Worm (Caenorhabditis elegans) whole organism, L2 larva: ENCODE results near the gene T08A11.1.

ENCODE experiments used
- C34F6.9 ChIP-seq: fragments of 150-350 bp; optimal IDR thresholded peaks from 2 replicates; lab custom pipeline; 2014; ENCODE audit warnings: missing biosample characterization, missing genetic modification characterization
- F13H6.1 ChIP-seq: sonication (generic microtip); optimal IDR thresholded peaks from 2 replicates; lab custom pipeline; 2016; ENCODE audit warnings: missing genetic modification characterization, missing compliant biosample characterization
- Y55F3AM.14 ChIP-seq: fragments of 200-800 bp; sonication (Bioruptor generic); optimal IDR thresholded peaks from 2 replicates; lab custom pipeline; 2018; ENCODE audit warnings: mild to moderate bottlenecking, missing genetic modification characterization, missing compliant biosample characterization
- ZK546.5 ChIP-seq: sonication (generic microtip); optimal IDR thresholded peaks from 2 replicates; lab custom pipeline; 2017; ENCODE audit warnings: missing biosample characterization, missing genetic modification characterization
- alr-1 ChIP-seq: fragments of 150-350 bp; optimal IDR thresholded peaks from 2 replicates; lab custom pipeline; 2014; ENCODE audit warnings: missing biosample characterization, missing genetic modification characterization
- aly-2 ChIP-seq: fragments of 150-350 bp; optimal IDR thresholded peaks from 2 replicates; lab custom pipeline; 2014; ENCODE audit warnings: missing biosample characterization, missing genetic modification characterization
- ceh-16 ChIP-seq: fragments of 150-350 bp; optimal IDR thresholded peaks from 2 replicates; lab custom pipeline; 2014; ENCODE audit warnings: missing biosample characterization, missing genetic modification characterization
- ceh-82 ChIP-seq: fragments of 150-350 bp; optimal IDR thresholded peaks from 2 replicates; lab custom pipeline; 2014; ENCODE audit warnings: missing biosample characterization, missing genetic modification characterization
- crh-2 ChIP-seq: sonication (generic microtip); optimal IDR thresholded peaks from 2 replicates; lab custom pipeline; 2017; ENCODE audit warnings: missing biosample characterization, missing genetic modification characterization
- dmd-4 ChIP-seq: sonication (generic microtip); optimal IDR thresholded peaks from 2 replicates; lab custom pipeline; 2017; ENCODE audit warnings: missing biosample characterization, missing genetic modification characterization
- egl-27 ChIP-seq: sonication (generic microtip); optimal IDR thresholded peaks from 3 replicates; lab custom pipeline; 2017; ENCODE audit warnings: missing biosample characterization, missing genetic modification reagents, missing genetic modification characterization
- elt-1 ChIP-seq: fragments of 150-350 bp; optimal IDR thresholded peaks from 2 replicates; lab custom pipeline; 2014; ENCODE audit warnings: missing biosample characterization, missing genetic modification characterization
- elt-3 ChIP-seq: sonication (generic microtip); optimal IDR thresholded peaks from 2 replicates; lab custom pipeline; 2017; ENCODE audit warnings: missing biosample characterization, missing genetic modification characterization
- fos-1 ChIP-seq: fragments of 150-350 bp; optimal IDR thresholded peaks from 2 replicates; lab custom pipeline; 2014; ENCODE audit warnings: missing biosample characterization, missing genetic modification characterization
- gmeb-1 ChIP-seq: fragments of 150-350 bp; optimal IDR thresholded peaks from 2 replicates; lab custom pipeline; 2014; ENCODE audit warnings: missing biosample characterization, missing genetic modification characterization
- lin-11 ChIP-seq: fragments of 150-350 bp; sonication (generic microtip); optimal IDR thresholded peaks from 2 replicates; lab custom pipeline; 2014; ENCODE audit warnings: missing biosample characterization, missing genetic modification characterization, inconsistent platforms, mixed read lengths
- lin-39 ChIP-seq: fragments of 150-350 bp; optimal IDR thresholded peaks from 2 replicates; lab custom pipeline; 2014; ENCODE audit warnings: missing biosample characterization, missing genetic modification reagents, missing genetic modification characterization
- lsy-2 ChIP-seq, 2 experiments: fragments of 150-350 bp in 1 of 2; sonication (generic microtip) in 1 of 2; optimal IDR thresholded peaks; 2 replicates each; lab custom pipeline; 2014 to 2017; ENCODE audit warnings: missing biosample characterization in 2 of 2, missing genetic modification characterization in 2 of 2
- mab-5 ChIP-seq: fragments of 150-350 bp; optimal IDR thresholded peaks from 2 replicates; lab custom pipeline; 2014; ENCODE audit warnings: missing biosample characterization, missing genetic modification characterization
- mbf-1 ChIP-seq: sonication (generic microtip); optimal IDR thresholded peaks from 2 replicates; lab custom pipeline; 2017; ENCODE audit warnings: missing biosample characterization, missing genetic modification characterization
- mdl-1 ChIP-seq, 2 experiments: fragments of 150-350 bp in 1 of 2; sonication (generic microtip) in 1 of 2; optimal IDR thresholded peaks; 2 replicates each; lab custom pipeline; 2017; ENCODE audit warnings: missing biosample characterization in 2 of 2, missing genetic modification characterization in 2 of 2
- nhr-10 ChIP-seq: sonication (generic microtip); optimal IDR thresholded peaks from 2 replicates; lab custom pipeline; 2017; ENCODE audit warnings: missing biosample characterization, missing genetic modification characterization
- nhr-11 ChIP-seq: fragments of 150-350 bp; optimal IDR thresholded peaks from 2 replicates; lab custom pipeline; 2014; ENCODE audit warnings: missing biosample characterization, missing genetic modification characterization
- nhr-12 ChIP-seq: fragments of 150-350 bp; optimal IDR thresholded peaks from 2 replicates; lab custom pipeline; 2014; ENCODE audit warnings: missing biosample characterization, missing genetic modification characterization
- nhr-129 ChIP-seq: fragments of 150-350 bp; optimal IDR thresholded peaks from 2 replicates; lab custom pipeline; 2014; ENCODE audit warnings: missing biosample characterization, missing genetic modification characterization
- nhr-21 ChIP-seq: fragments of 150-350 bp; optimal IDR thresholded peaks from 2 replicates; lab custom pipeline; 2014; ENCODE audit warnings: missing biosample characterization, missing genetic modification characterization
- nhr-25 ChIP-seq: fragments of 150-350 bp; sonication (generic microtip); optimal IDR thresholded peaks from 3 replicates; lab custom pipeline; 2014; ENCODE audit warnings: missing biosample characterization, missing genetic modification characterization
- nhr-77 ChIP-seq: fragments of 150-350 bp; optimal IDR thresholded peaks from 2 replicates; lab custom pipeline; 2014; ENCODE audit warnings: missing biosample characterization, missing genetic modification characterization
- peb-1 ChIP-seq: fragments of 150-350 bp; optimal IDR thresholded peaks from 2 replicates; lab custom pipeline; 2014; ENCODE audit warnings: missing biosample characterization, missing genetic modification characterization
- sem-4 ChIP-seq: fragments of 150-350 bp; optimal IDR thresholded peaks from 2 replicates; lab custom pipeline; 2014; ENCODE audit warnings: missing biosample characterization, missing genetic modification reagents, missing genetic modification characterization
- skn-1 ChIP-seq: sonication (generic microtip); optimal IDR thresholded peaks from 2 replicates; lab custom pipeline; 2017; ENCODE audit warnings: missing biosample characterization, missing genetic modification characterization
- sma-3 ChIP-seq: sonication (generic microtip); optimal IDR thresholded peaks from 2 replicates; lab custom pipeline; 2016; ENCODE audit warnings: missing genetic modification reagents, missing genetic modification characterization, missing compliant biosample characterization
- sma-9 ChIP-seq, 2 experiments: fragments of 150-350 bp in 1 of 2; sonication (generic microtip) in 1 of 2; optimal IDR thresholded peaks; 2 replicates each; lab custom pipeline; 2014 to 2016; ENCODE audit warnings: missing genetic modification characterization in 2 of 2, mild to moderate bottlenecking in 1 of 2, missing biosample characterization in 1 of 2, missing compliant biosample characterization in 1 of 2, missing genetic modification reagents in 1 of 2, moderate library complexity in 1 of 2
- unc-62 ChIP-seq: fragments of 150-350 bp; optimal IDR thresholded peaks from 2 replicates; lab custom pipeline; 2014; ENCODE audit warnings: missing biosample characterization, missing genetic modification reagents, missing genetic modification characterization
- ztf-1 ChIP-seq: fragments of 200-800 bp; sonication (Bioruptor generic); conservative IDR thresholded peaks from 2 replicates; pipeline ENCODE4 v1.3.6; 2022; ENCODE audit warnings: missing genetic modification characterization, missing compliant biosample characterization
- ztf-4 ChIP-seq: fragments of 150-350 bp; optimal IDR thresholded peaks from 2 replicates; lab custom pipeline; 2014; ENCODE audit warnings: missing biosample characterization, missing genetic modification characterization

Gene T08A11.1

ce11 chrIII:4278203-4278602 lies 15.3 kb upstream of the T08A11.1 start:
- no peak for TF ChIP-seq elt-1

- TF ChIP-seq mab-5 (tag; lab: Kevin White, UChicago) (no peak), C34F6.9 (tag; lab: Kevin White, UChicago) (no peak), mbf-1 (tag; lab: Kevin White, UChicago) (no peak), elt-3 (tag; lab: Kevin White, UChicago) (no peak), ceh-16 (tag; lab: Kevin White, UChicago) (no peak), nhr-129 (tag; lab: Kevin White, UChicago) (no peak), nhr-77 (tag; lab: Kevin White, UChicago) (no peak), sma-3 (GFP tag; lab: Kevin White, UChicago) (no peak), fos-1 (tag; lab: Kevin White, UChicago) (no peak), elt-1 (no peak), ZK546.5 (tag; lab: Kevin White, UChicago) (no peak), nhr-12 (no peak)
Measured at ce11 chrIII:4277762-4278161, 14.8 kb upstream of the T08A11.1 start.

DNA sequence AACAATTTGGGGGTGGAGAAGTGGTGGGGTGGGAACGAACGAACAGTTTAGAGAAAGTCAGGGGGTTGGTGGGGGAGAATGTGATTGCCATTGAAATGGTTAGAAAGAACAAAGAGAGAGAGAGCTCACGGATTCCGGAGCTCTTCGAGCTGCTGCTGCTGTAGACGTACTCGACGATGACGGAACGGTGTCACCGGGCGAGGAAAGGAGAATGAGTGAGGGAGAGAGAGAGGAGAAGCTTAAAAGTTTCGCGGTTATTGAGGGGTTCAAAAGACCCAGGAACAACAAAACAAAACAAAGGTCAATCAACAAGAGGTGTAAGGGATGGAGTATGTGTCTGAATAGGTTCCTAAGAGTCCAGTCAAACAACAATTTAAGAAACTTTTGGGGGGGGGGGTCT lies 13.3 kb upstream of the T08A11.1 start:
- TF ChIP-seq F13H6.1 (tag; lab: Kevin White, UChicago) (no peak), skn-1 (tag; lab: Kevin White, UChicago) (no peak), crh-2 (tag; lab: Kevin White, UChicago) (no peak), peb-1 (tag; lab: Kevin White, UChicago) (no peak), alr-1 (tag; lab: Kevin White, UChicago) (no peak), lin-39 (no peak), unc-62 (GFP tag; lab: Kevin White, UChicago) (no peak), aly-2 (tag; lab: Kevin White, UChicago) (no peak), mdl-1 (tag; optimal IDR thresholded peaks at IDR 0.05; lab: Kevin White, UChicago) (no peak), sem-4 (tag; lab: Kevin White, UChicago) (no peak), ztf-4 (tag; lab: Kevin White, UChicago) (no peak), gmeb-1 (tag; lab: Kevin White, UChicago) (no peak), ceh-82 (tag; lab: Kevin White, UChicago) (no peak), elt-3 (tag; lab: Kevin White, UChicago) (no peak), elt-1 (no peak), nhr-10 (tag; lab: Kevin White, UChicago) (no peak), nhr-12 (no peak), nhr-21 (tag; lab: Kevin White, UChicago) (no peak), C34F6.9 (tag; lab: Kevin White, UChicago) (no peak)

DNA sequence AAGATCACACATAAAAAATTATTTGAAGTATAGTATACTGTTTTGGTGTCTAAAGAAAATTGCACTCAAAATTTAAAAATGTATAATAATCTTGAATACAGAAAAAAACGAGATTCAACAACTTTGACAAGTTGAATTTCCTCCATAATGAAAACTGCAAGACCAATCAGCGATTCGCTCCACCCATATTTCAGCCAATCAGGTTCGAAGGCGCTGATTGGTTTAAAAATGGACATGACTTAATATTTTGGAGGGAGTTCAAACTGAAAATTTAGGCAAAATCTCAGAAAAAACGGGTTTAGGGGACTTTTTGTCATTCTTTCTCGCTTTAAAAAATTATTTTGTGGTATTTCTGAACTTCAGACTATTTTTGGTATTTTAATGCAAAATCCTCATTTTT lies 12.8 kb upstream of the T08A11.1 start:
- TF ChIP-seq crh-2 (tag; lab: Kevin White, UChicago) = no peak
- peak in 1 of 2 experiments; percentile 5 for TF ChIP-seq lsy-2 (tag; optimal IDR thresholded peaks at IDR 0.05; lab: Kevin White, UChicago)
- TF ChIP-seq, all 48 proteins: peak for 1

- no peak for TF ChIP-seq nhr-25 (tag; lab: Kevin White, UChicago)
- no peak for TF ChIP-seq nhr-11 (tag; lab: Kevin White, UChicago)
- TF ChIP-seq egl-27 (tag; lab: Kevin White, UChicago) = no peak
- TF ChIP-seq F13H6.1 (tag; lab: Kevin White, UChicago) = no peak
- no peak for TF ChIP-seq ztf-1
- TF ChIP-seq alr-1 (tag; lab: Kevin White, UChicago) = no peak
- TF ChIP-seq nhr-12 = no peak
- TF ChIP-seq Y55F3AM.14 (GFP tag; lab: Kevin White, UChicago) = no peak
- peak; percentile 47 for TF ChIP-seq ceh-16 (tag; lab: Kevin White, UChicago)
- TF ChIP-seq mab-5 (tag; lab: Kevin White, UChicago) = no peak
- TF ChIP-seq sem-4 (tag; lab: Kevin White, UChicago) = no peak
- TF ChIP-seq sma-9 (GFP tag; optimal IDR thresholded peaks at IDR 0.05; lab: Kevin White, UChicago) = peak; percentile 17
- no peak for TF ChIP-seq sma-9 (tag; optimal IDR thresholded peaks at IDR 0.05; lab: Kevin White, UChicago)
- no peak for TF ChIP-seq dmd-4 (tag; lab: Kevin White, UChicago)
- no peak for TF ChIP-seq lin-11
- no peak for TF ChIP-seq C34F6.9 (tag; lab: Kevin White, UChicago)
Measured at ce11 chrIII:4274524-4274923, 11.6 kb upstream of the T08A11.1 start.
